Fruit fly (Drosophila melanogaster) whole organism, embryonic: Measurements from ENCODE around the gene CG5892.

Experiments
- ATbp ChIP-seq: fragments of 200-800 bp; sonication (Bioruptor generic); optimal IDR thresholded peaks from 2 replicates; lab custom pipeline; 2017; ENCODE audit warnings: missing biosample characterization, mild to moderate bottlenecking, missing genetic modification characterization, missing genetic modification reagents
- Blimp-1 ChIP-seq: fragments of 200-800 bp; sonication (Bioruptor generic); optimal IDR thresholded peaks from 3 replicates; lab custom pipeline; 2018; ENCODE audit warnings: missing biosample characterization, missing genetic modification characterization, mild to moderate bottlenecking, moderate library complexity, missing genetic modification reagents
- CG10979 ChIP-seq: fragments of 200-800 bp; sonication (Bioruptor generic); optimal IDR thresholded peaks from 2 replicates; lab custom pipeline; 2018; ENCODE audit warnings: missing biosample characterization, mild to moderate bottlenecking, missing genetic modification characterization, moderate library complexity
- CG11085 ChIP-seq: fragments of 200-800 bp; sonication (Bioruptor generic); IDR thresholded peaks from 2 replicates; pipeline ENCODE4 v1.3.6; 2022; ENCODE audit warnings: missing biosample characterization, missing genetic modification characterization
- CG11456 ChIP-seq: fragments of 200-800 bp; sonication (Bioruptor generic); IDR thresholded peaks from 3 replicates; pipeline ENCODE4 v1.3.6; 2022; ENCODE audit warnings: missing biosample characterization, missing genetic modification characterization
- CG14014 ChIP-seq: fragments of 200-800 bp; sonication (Bioruptor generic); IDR thresholded peaks from 2 replicates; pipeline ENCODE4 v1.3.6; 2022; ENCODE audit warnings: missing biosample characterization, missing genetic modification characterization
- CG15269 ChIP-seq: fragments of 200-800 bp; sonication (Bioruptor generic); optimal IDR thresholded peaks from 2 replicates; lab custom pipeline; 2018; ENCODE audit warnings: missing biosample characterization, mild to moderate bottlenecking, missing genetic modification characterization, moderate library complexity
- CG15479 ChIP-seq: fragments of 200-800 bp; sonication (Bioruptor generic); optimal IDR thresholded peaks from 3 replicates; lab custom pipeline; 2019; ENCODE audit warnings: missing biosample characterization, mild to moderate bottlenecking, missing genetic modification characterization, moderate library complexity
- CG15696 ChIP-seq: fragments of 200-800 bp; sonication (Bioruptor generic); optimal IDR thresholded peaks from 2 replicates; lab custom pipeline; 2019; ENCODE audit warnings: missing biosample characterization, mild to moderate bottlenecking, missing genetic modification characterization, moderate library complexity
- CG17912 ChIP-seq: fragments of 200-800 bp; sonication (Bioruptor generic); optimal IDR thresholded peaks from 2 replicates; lab custom pipeline; 2018; ENCODE audit warnings: missing biosample characterization, mild to moderate bottlenecking, missing genetic modification characterization
- CG18476 ChIP-seq: fragments of 200-800 bp; sonication (Bioruptor generic); optimal IDR thresholded peaks from 2 replicates; lab custom pipeline; 2016; ENCODE audit warnings: missing biosample characterization, mild to moderate bottlenecking, missing genetic modification characterization
- CG2712 ChIP-seq: fragments of 200-800 bp; optimal IDR thresholded peaks from 3 replicates; lab custom pipeline; 2019; ENCODE audit warnings: missing biosample characterization, mild to moderate bottlenecking, missing genetic modification characterization, moderate library complexity
- CG30403 ChIP-seq: fragments of 200-800 bp; sonication (Bioruptor generic); optimal IDR thresholded peaks from 3 replicates; lab custom pipeline; 2016; ENCODE audit warnings: missing biosample characterization, missing genetic modification characterization
- CG31441 ChIP-seq: fragments of 200-800 bp; sonication (Bioruptor generic); IDR thresholded peaks from 2 replicates; pipeline ENCODE4 v1.3.6; 2022; ENCODE audit warnings: missing biosample characterization, missing genetic modification characterization
- CG32767 ChIP-seq: fragments of 200-800 bp; sonication (Bioruptor generic); IDR thresholded peaks from 2 replicates; pipeline ENCODE4 v1.3.6; 2022; ENCODE audit warnings: missing biosample characterization, missing genetic modification characterization
- CG34376 ChIP-seq: fragments of 200-800 bp; sonication (Bioruptor generic); optimal IDR thresholded peaks from 2 replicates; lab custom pipeline; 2018; ENCODE audit warnings: missing biosample characterization, mild to moderate bottlenecking, missing genetic modification characterization
- CG4617 ChIP-seq: fragments of 200-800 bp; sonication (Bioruptor generic); optimal IDR thresholded peaks from 3 replicates; lab custom pipeline; 2016; ENCODE audit warnings: missing biosample characterization, missing genetic modification characterization, borderline replicate concordance
- CG6689 ChIP-seq: fragments of 200-800 bp; sonication (Bioruptor generic); IDR thresholded peaks from 2 replicates; pipeline ENCODE4 v1.3.6; 2022; ENCODE audit warnings: missing biosample characterization, missing genetic modification characterization
- CG8924 ChIP-seq: fragments of 200-800 bp; optimal IDR thresholded peaks from 3 replicates; lab custom pipeline; 2019; ENCODE audit warnings: missing biosample characterization, mild to moderate bottlenecking, missing genetic modification characterization, moderate library complexity
- CrebB ChIP-seq: fragments of 200-800 bp; sonication (Bioruptor generic); optimal IDR thresholded peaks from 3 replicates; lab custom pipeline; 2018; ENCODE audit warnings: missing biosample characterization, mild to moderate bottlenecking, missing genetic modification characterization
- Dip3 ChIP-seq: fragments of 200-800 bp; sonication (Bioruptor generic); optimal IDR thresholded peaks from 3 replicates; lab custom pipeline; 2016; ENCODE audit warnings: missing biosample characterization, missing genetic modification characterization
- Dll ChIP-seq: fragments of 200-800 bp; sonication (Bioruptor generic); IDR thresholded peaks from 4 replicates; pipeline ENCODE4 v1.3.6; 2022; ENCODE audit warnings: missing biosample characterization, missing genetic modification characterization; ENCODE audit not compliant: partially characterized antibody
- Dp ChIP-seq: fragments of 200-800 bp; sonication (Bioruptor generic); optimal IDR thresholded peaks from 2 replicates; lab custom pipeline; 2018; ENCODE audit warnings: missing biosample characterization, mild to moderate bottlenecking, missing genetic modification characterization, moderate library complexity
- Gsc ChIP-seq: fragments of 200-800 bp; sonication (Bioruptor generic); IDR thresholded peaks from 2 replicates; pipeline ENCODE4 v1.3.6; 2022; ENCODE audit warnings: missing biosample characterization, missing genetic modification characterization
- Hey ChIP-seq: fragments of 200-800 bp; sonication (Bioruptor generic); optimal IDR thresholded peaks from 3 replicates; lab custom pipeline; 2018; ENCODE audit warnings: missing biosample characterization, mild to moderate bottlenecking, missing genetic modification characterization
- Kr ChIP-seq: fragments of 200-800 bp; sonication (Bioruptor generic); optimal IDR thresholded peaks from 2 replicates; lab custom pipeline; 2017; ENCODE audit warnings: missing biosample characterization, mild to moderate bottlenecking, missing genetic modification characterization
- Med ChIP-seq: fragments of 200-800 bp; sonication (Bioruptor generic); peaks from one replicate; lab custom pipeline; 2016; ENCODE audit warnings: missing biosample characterization, missing genetic modification characterization, mild to moderate bottlenecking, inconsistent platforms, moderate library complexity
- NFAT ChIP-seq: fragments of 200-800 bp; sonication (Bioruptor generic); IDR thresholded peaks from 2 replicates; pipeline ENCODE4 v1.3.6; 2022; ENCODE audit warnings: missing biosample characterization, missing genetic modification characterization
- PHDP ChIP-seq: fragments of 200-800 bp; sonication (Bioruptor generic); optimal IDR thresholded peaks from 3 replicates; lab custom pipeline; 2018; ENCODE audit warnings: missing biosample characterization, mild to moderate bottlenecking, missing genetic modification characterization, moderate library complexity
- Ptx1 ChIP-seq: fragments of 200-800 bp; sonication (Bioruptor generic); IDR thresholded peaks from 2 replicates; pipeline ENCODE4 v1.3.6; 2022; ENCODE audit warnings: missing biosample characterization, missing genetic modification characterization
- Six4 ChIP-seq: fragments of 200-800 bp; sonication (Bioruptor generic); optimal IDR thresholded peaks from 2 replicates; lab custom pipeline; 2016; ENCODE audit warnings: missing biosample characterization, missing genetic modification characterization
- abd-A ChIP-seq: fragments of 200-800 bp; sonication (Bioruptor generic); optimal IDR thresholded peaks from 3 replicates; lab custom pipeline; 2019; ENCODE audit warnings: missing biosample characterization, mild to moderate bottlenecking, missing genetic modification characterization, moderate library complexity
- cad ChIP-seq: fragments of >200 bp; optimal IDR thresholded peaks from 2 replicates; lab custom pipeline; 2017; ENCODE audit warnings: missing biosample characterization, missing genetic modification characterization
- ci ChIP-seq: fragments of 200-800 bp; sonication (Bioruptor generic); IDR thresholded peaks from 3 replicates; pipeline ENCODE4 v1.3.6; 2022; ENCODE audit warnings: missing biosample characterization, missing genetic modification characterization
- cwo ChIP-seq: fragments of 200-800 bp; sonication (Bioruptor generic); optimal IDR thresholded peaks from 3 replicates; lab custom pipeline; 2017; ENCODE audit warnings: missing biosample characterization, missing genetic modification characterization, mild to moderate bottlenecking, moderate library complexity, missing genetic modification reagents
- danr ChIP-seq: fragments of 200-800 bp; sonication (Bioruptor generic); IDR thresholded peaks from 2 replicates; pipeline ENCODE4 v1.3.6; 2022; ENCODE audit warnings: missing biosample characterization, missing genetic modification characterization
- dm ChIP-seq: fragments of 200-800 bp; sonication (Bioruptor generic); optimal IDR thresholded peaks from 3 replicates; lab custom pipeline; 2016; ENCODE audit warnings: missing biosample characterization, missing genetic modification characterization
- dysf ChIP-seq: fragments of 200-800 bp; sonication (Bioruptor generic); IDR thresholded peaks from 3 replicates; pipeline ENCODE4 v1.3.6; 2022; ENCODE audit warnings: missing biosample characterization, missing genetic modification characterization
- grau ChIP-seq: fragments of 200-800 bp; optimal IDR thresholded peaks from 3 replicates; lab custom pipeline; 2019; ENCODE audit warnings: missing biosample characterization, mild to moderate bottlenecking, missing genetic modification characterization, moderate library complexity
- lilli ChIP-seq: fragments of 200-800 bp; sonication (Bioruptor generic); optimal IDR thresholded peaks from 3 replicates; lab custom pipeline; 2016; ENCODE audit warnings: missing biosample characterization, missing genetic modification characterization
- lmd ChIP-seq: fragments of 200-800 bp; sonication (Bioruptor generic); IDR thresholded peaks from 2 replicates; pipeline ENCODE4 v1.3.6; 2022; ENCODE audit warnings: missing biosample characterization, missing genetic modification characterization
- nerfin-2 ChIP-seq: fragments of 200-800 bp; sonication (Bioruptor generic); IDR thresholded peaks from 2 replicates; pipeline ENCODE4 v1.3.6; 2022; ENCODE audit warnings: missing biosample characterization, missing genetic modification characterization; ENCODE audit not compliant: partially characterized antibody
- nom ChIP-seq: fragments of 200-800 bp; sonication (Bioruptor generic); optimal IDR thresholded peaks from 2 replicates; lab custom pipeline; 2017; ENCODE audit warnings: missing biosample characterization, missing genetic modification characterization, mild to moderate bottlenecking, moderate library complexity, missing genetic modification reagents
- otp ChIP-seq: fragments of 200-800 bp; sonication (Bioruptor generic); IDR thresholded peaks from 3 replicates; pipeline ENCODE4, ENCODE4 v1.3.6; 2022; ENCODE audit warnings: missing biosample characterization, missing genetic modification characterization
- p53 ChIP-seq: fragments of 200-800 bp; sonication (Bioruptor generic); optimal IDR thresholded peaks from 2 replicates; lab custom pipeline; 2016; ENCODE audit warnings: missing biosample characterization, missing genetic modification characterization
- psq ChIP-seq: fragments of 200-800 bp; sonication (Bioruptor generic); optimal IDR thresholded peaks from 2 replicates; lab custom pipeline; 2017; ENCODE audit warnings: missing biosample characterization, missing genetic modification characterization
- rib ChIP-seq: fragments of 200-800 bp; sonication (Bioruptor generic); IDR thresholded peaks from 2 replicates; pipeline ENCODE4 v1.3.6; 2022; ENCODE audit warnings: missing biosample characterization, missing genetic modification characterization
- ro ChIP-seq: fragments of 200-800 bp; sonication (Bioruptor generic); IDR thresholded peaks from 2 replicates; pipeline ENCODE4 v1.3.6; 2022; ENCODE audit warnings: missing biosample characterization, missing genetic modification characterization
- stwl ChIP-seq: fragments of 200-800 bp; sonication (Bioruptor generic); optimal IDR thresholded peaks from 3 replicates; lab custom pipeline; 2018; ENCODE audit warnings: missing biosample characterization, mild to moderate bottlenecking, missing genetic modification characterization, moderate library complexity
- zen2 ChIP-seq: fragments of 200-800 bp; sonication (Bioruptor generic); IDR thresholded peaks from 3 replicates; pipeline ENCODE4 v1.3.6; 2022; ENCODE audit warnings: missing biosample characterization, missing genetic modification characterization; ENCODE audit not compliant: partially characterized antibody

CG5892 gene

dm6 chr3R:21195210-21195967, 47.0 kb upstream of the CG5892 start (continued):
- TF ChIP-seq Blimp-1 (GFP tag; lab: Kevin White, UChicago) (peak; percentile 14), Dip3 (no peak), ro (GFP tag; lab: Robert Waterston, UW) (no peak), CG11085 (GFP tag; lab: Robert Waterston, UW) (no peak), dm (GFP tag; lab: Kevin White, UChicago) (no peak), cad (GFP tag; lab: Kevin White, UChicago) (no peak), Gsc (GFP tag; lab: Robert Waterston, UW) (no peak), CG14014 (GFP tag; lab: Robert Waterston, UW) (no peak), CG2712 (tag; lab: Kevin White, UChicago) (peak; percentile 35), psq (GFP tag; lab: Kevin White, UChicago) (no peak), CG31441 (0 out of 2 replicates have a peak, but pooled peaks have one; percentile 35), lilli (GFP tag; lab: Kevin White, UChicago) (no peak), CG30403 (peak; percentile 44), CG15696 (tag; lab: Kevin White, UChicago) (no peak), zen2 (no peak), CG15269 (tag; lab: Kevin White, UChicago) (no peak), dysf (GFP tag; lab: Robert Waterston, UW) (peak; percentile 56), Six4 (GFP tag; lab: Kevin White, UChicago) (no peak), CG17912 (GFP tag; lab: Kevin White, UChicago) (no peak), cwo (GFP tag; lab: Kevin White, UChicago) (no peak), otp (GFP tag; lab: Robert Waterston, UW) (no peak), abd-A (tag; lab: Kevin White, UChicago) (no peak), CG10979 (tag; lab: Kevin White, UChicago) (peak; percentile 12), rib (GFP tag; lab: Robert Waterston, UW) (no peak), NFAT (GFP tag; lab: Robert Waterston, UW) (no peak), CG4617 (GFP tag; lab: Kevin White, UChicago) (no peak), nom (GFP tag; lab: Kevin White, UChicago) (peak; percentile 3), stwl (tag; lab: Kevin White, UChicago) (no peak), CG34376 (no peak), CG8924 (tag; lab: Kevin White, UChicago) (no peak), grau (tag; lab: Kevin White, UChicago) (peak; percentile 25), Dp (GFP tag; lab: Kevin White, UChicago) (no peak), PHDP (no peak), p53 (GFP tag; lab: Kevin White, UChicago) (no peak), Ptx1 (GFP tag; lab: Robert Waterston, UW) (no peak), CG18476 (GFP tag; lab: Kevin White, UChicago) (no peak), Hey (tag; lab: Kevin White, UChicago) (no peak), Kr (GFP tag; lab: Kevin White, UChicago) (no peak), CG11456 (GFP tag; lab: Robert Waterston, UW) (no peak), ci (GFP tag; lab: Robert Waterston, UW) (0 out of 3 replicates have a peak, but pooled peaks have one; percentile 56), lmd (GFP tag; lab: Robert Waterston, UW) (0 out of 2 replicates have a peak, but pooled peaks have one; percentile 19), Med (GFP tag; lab: Kevin White, UChicago) (peak; percentile 17), CG32767 (no peak; the same call in 1 of the 2 replicates), CrebB (tag; lab: Kevin White, UChicago) (no peak), danr (no peak), CG15479 (GFP tag; lab: Kevin White, UChicago) (no peak), nerfin-2 (GFP tag; lab: Robert Waterston, UW) (no peak), Dll (no peak), ATbp (peak; percentile 6), CG6689 (GFP tag; lab: Robert Waterston, UW) (0 out of 2 replicates have a peak, but pooled peaks have one; percentile 22)
